Fruit fly (Drosophila melanogaster) whole organism, prepupa: ENCODE data around the gene Dok.
A peak's percentile ranks its signal among the peaks of the same experiment; 100 is the strongest.

Experiments
- CG10631 ChIP-seq: fragments of 200-800 bp; sonication (Bioruptor generic); optimal IDR thresholded peaks from 2 replicates; lab custom pipeline; 2016; ENCODE audit warnings: missing biosample characterization, missing genetic modification characterization
- CG11294 ChIP-seq: fragments of 200-800 bp; sonication (Bioruptor generic); IDR thresholded peaks from 2 replicates; pipeline ENCODE4 v1.3.6; 2022; ENCODE audit warnings: missing biosample characterization, missing genetic modification characterization
- CG11902 ChIP-seq: fragments of 200-800 bp; sonication (Bioruptor generic); optimal IDR thresholded peaks from 3 replicates; lab custom pipeline; 2016; ENCODE audit warnings: missing biosample characterization, missing genetic modification characterization
- CG15336 ChIP-seq: fragments of 200-800 bp; sonication (Bioruptor generic); IDR thresholded peaks from 2 replicates; pipeline ENCODE4 v1.3.6; 2022; ENCODE audit warnings: missing biosample characterization, missing genetic modification characterization
- CG1621 ChIP-seq: fragments of 200-800 bp; sonication (Bioruptor generic); optimal IDR thresholded peaks from 3 replicates; lab custom pipeline; 2018; ENCODE audit warnings: missing biosample characterization, mild to moderate bottlenecking, missing genetic modification characterization
- CG3032 ChIP-seq: fragments of 200-800 bp; optimal IDR thresholded peaks from 2 replicates; lab custom pipeline; 2019; ENCODE audit warnings: missing biosample characterization, mild to moderate bottlenecking, missing genetic modification characterization, moderate library complexity
- CG31627 ChIP-seq: fragments of 200-800 bp; sonication (Bioruptor generic); optimal IDR thresholded peaks from 3 replicates; lab custom pipeline; 2016; ENCODE audit warnings: missing biosample characterization, missing genetic modification characterization
- CG32006 ChIP-seq: fragments of 200-800 bp; sonication (Bioruptor generic); optimal IDR thresholded peaks from 3 replicates; lab custom pipeline; 2017; ENCODE audit warnings: missing biosample characterization, mild to moderate bottlenecking, missing genetic modification characterization
- CG34406 ChIP-seq: fragments of 200-800 bp; sonication (Bioruptor generic); optimal IDR thresholded peaks from 3 replicates; lab custom pipeline; 2016; ENCODE audit warnings: missing biosample characterization, missing genetic modification characterization
- CG6163 ChIP-seq: fragments of 200-800 bp; sonication (Bioruptor generic); IDR thresholded peaks from 3 replicates; pipeline ENCODE4 v1.3.6; 2022; ENCODE audit warnings: missing biosample characterization, missing genetic modification characterization
- CG6276 ChIP-seq: fragments of 200-800 bp; sonication (Bioruptor generic); optimal IDR thresholded peaks from 2 replicates; lab custom pipeline; 2017; ENCODE audit warnings: missing biosample characterization, mild to moderate bottlenecking, missing genetic modification characterization
- CG6854 ChIP-seq: fragments of 200-800 bp; sonication (Bioruptor generic); optimal IDR thresholded peaks from 2 replicates; lab custom pipeline; 2017; ENCODE audit warnings: missing biosample characterization, mild to moderate bottlenecking, missing genetic modification characterization
- CG7368 ChIP-seq: fragments of 200-800 bp; sonication (Bioruptor generic); optimal IDR thresholded peaks from 3 replicates; lab custom pipeline; 2016; ENCODE audit warnings: missing biosample characterization, missing genetic modification characterization
- CG8119 ChIP-seq: fragments of 200-800 bp; sonication (Bioruptor generic); IDR thresholded peaks from 3 replicates; pipeline ENCODE4 v1.3.6; 2022; ENCODE audit warnings: missing biosample characterization, missing genetic modification characterization
- CG9139 ChIP-seq: fragments of 200-800 bp; sonication (Bioruptor generic); optimal IDR thresholded peaks from 3 replicates; lab custom pipeline; 2017; ENCODE audit warnings: missing biosample characterization, mild to moderate bottlenecking, missing genetic modification characterization
- Eip78C ChIP-seq: fragments of 200-800 bp; sonication (Bioruptor generic); peaks from one replicate; lab custom pipeline; 2016; ENCODE audit warnings: missing biosample characterization, missing genetic modification characterization
- Eip93F ChIP-seq: fragments of 200-800 bp; sonication (Bioruptor generic); optimal IDR thresholded peaks from 2 replicates; lab custom pipeline; 2016; ENCODE audit warnings: missing biosample characterization, mild to moderate bottlenecking, missing genetic modification characterization
- Ets21C ChIP-seq: fragments of 200-800 bp; sonication (Bioruptor generic); optimal IDR thresholded peaks from 3 replicates; lab custom pipeline; 2016; ENCODE audit warnings: missing biosample characterization, missing genetic modification characterization
- Hr38 ChIP-seq: sonication (Bioruptor generic); optimal IDR thresholded peaks from 2 replicates; lab custom pipeline; 2016; ENCODE audit warnings: missing biosample characterization, missing genetic modification characterization
- Hr39 ChIP-seq: fragments of 200-800 bp; sonication (Bioruptor generic); optimal IDR thresholded peaks from 2 replicates; lab custom pipeline; 2016; ENCODE audit warnings: missing biosample characterization, missing genetic modification characterization
- Hr4 ChIP-seq: fragments of 200-800 bp; sonication (Bioruptor generic); optimal IDR thresholded peaks from 3 replicates; lab custom pipeline; 2016; ENCODE audit warnings: missing biosample characterization, missing genetic modification characterization
- Met ChIP-seq: fragments of 200-800 bp; sonication (Bioruptor generic); optimal IDR thresholded peaks from 3 replicates; lab custom pipeline; 2016; ENCODE audit warnings: missing biosample characterization, missing genetic modification characterization
- OdsH ChIP-seq: fragments of 200-800 bp; sonication (Bioruptor generic); optimal IDR thresholded peaks from 3 replicates; lab custom pipeline; 2016; ENCODE audit warnings: missing biosample characterization, missing genetic modification characterization
- Smox ChIP-seq: fragments of 200-800 bp; sonication (Bioruptor generic); optimal IDR thresholded peaks from 3 replicates; lab custom pipeline; 2016; ENCODE audit warnings: missing biosample characterization, missing genetic modification characterization
- Sox102F ChIP-seq: fragments of 200-800 bp; sonication (Bioruptor generic); optimal IDR thresholded peaks from 2 replicates; lab custom pipeline; 2016; ENCODE audit warnings: missing biosample characterization, mild to moderate bottlenecking, missing genetic modification characterization
- Sox15 ChIP-seq: fragments of 200-800 bp; sonication (Bioruptor generic); optimal IDR thresholded peaks from 3 replicates; lab custom pipeline; 2016; ENCODE audit warnings: missing biosample characterization, missing genetic modification characterization
- acj6 ChIP-seq: fragments of 200-800 bp; sonication (Bioruptor generic); optimal IDR thresholded peaks from 3 replicates; lab custom pipeline; 2016; ENCODE audit warnings: missing biosample characterization, missing genetic modification characterization
- cyc ChIP-seq: fragments of 200-800 bp; sonication (Bioruptor generic); optimal IDR thresholded peaks from 3 replicates; lab custom pipeline; 2016; ENCODE audit warnings: missing biosample characterization, missing genetic modification characterization
- dsx ChIP-seq: fragments of 200-800 bp; optimal IDR thresholded peaks from 3 replicates; lab custom pipeline; 2019; ENCODE audit warnings: missing biosample characterization, mild to moderate bottlenecking, missing genetic modification characterization, moderate library complexity; ENCODE audit not compliant: poor library complexity, severe bottlenecking
- eg ChIP-seq: fragments of 200-800 bp; sonication (Bioruptor generic); IDR thresholded peaks from 3 replicates; pipeline ENCODE4 v1.3.6; 2022; ENCODE audit warnings: missing biosample characterization, missing genetic modification characterization
- esn ChIP-seq: fragments of 200-800 bp; sonication (Bioruptor generic); optimal IDR thresholded peaks from 2 replicates; lab custom pipeline; 2016; ENCODE audit warnings: missing biosample characterization, mild to moderate bottlenecking, missing genetic modification characterization, moderate library complexity
- fkh ChIP-seq: fragments of 200-800 bp; sonication (Bioruptor generic); optimal IDR thresholded peaks from 3 replicates; lab custom pipeline; 2017; ENCODE audit warnings: missing biosample characterization, mild to moderate bottlenecking, missing genetic modification characterization, moderate library complexity
- lz ChIP-seq: fragments of 200-800 bp; sonication (Bioruptor generic); optimal IDR thresholded peaks from 3 replicates; lab custom pipeline; 2016; ENCODE audit warnings: missing biosample characterization, missing genetic modification characterization
- pdm3 ChIP-seq: fragments of 200-800 bp; sonication (Bioruptor generic); optimal IDR thresholded peaks from 3 replicates; lab custom pipeline; 2016; ENCODE audit warnings: missing biosample characterization, missing genetic modification characterization
- spab ChIP-seq: fragments of 200-800 bp; sonication (Bioruptor generic); optimal IDR thresholded peaks from 2 replicates; lab custom pipeline; 2017; ENCODE audit warnings: missing biosample characterization, mild to moderate bottlenecking, missing genetic modification characterization, missing genetic modification reagents
- ss ChIP-seq, 2 experiments: fragments of 200-800 bp; sonication (Bioruptor generic); optimal IDR thresholded peaks; 2 replicates in 1 of 2; 3 replicates in 1 of 2; lab custom pipeline; 2017 to 2018; ENCODE audit warnings: mild to moderate bottlenecking in 2 of 2, missing biosample characterization in 2 of 2, missing genetic modification characterization in 2 of 2, moderate library complexity in 1 of 2
- svp ChIP-seq: fragments of 200-800 bp; sonication (Bioruptor generic); peaks from one replicate; lab custom pipeline; 2016; ENCODE audit warnings: missing biosample characterization, missing genetic modification characterization
- topi ChIP-seq: fragments of 200-800 bp; sonication (Bioruptor generic); optimal IDR thresholded peaks from 3 replicates; lab custom pipeline; 2016; ENCODE audit warnings: missing biosample characterization, missing genetic modification characterization
- vri ChIP-seq: fragments of 200-800 bp; sonication (Bioruptor generic); optimal IDR thresholded peaks from 3 replicates; lab custom pipeline; 2016; ENCODE audit warnings: missing biosample characterization, mild to moderate bottlenecking, missing genetic modification characterization

Gene Dok

dm6 chrX:7285995-7286985 lies 37.7 kb upstream of the Dok start, which contains the start of gene CG2059:
Gene CG2059, plus strand, starts transcription at chrX:7286358.
- TF ChIP-seq vri (peak; percentile 99), CG9139 (GFP tag; lab: Kevin White, UChicago) (no peak), CG34406 (GFP tag; lab: Kevin White, UChicago) (peak; percentile 19), pdm3 (GFP tag; lab: Kevin White, UChicago) (peak; percentile 41), Eip93F (GFP tag; lab: Kevin White, UChicago) (peak; percentile 29), dsx (GFP tag; lab: Kevin White, UChicago) (no peak), cyc (GFP tag; lab: Kevin White, UChicago) (peak; percentile 42), Hr4 (GFP tag; lab: Kevin White, UChicago) (peak; percentile 37), CG11902 (GFP tag; lab: Kevin White, UChicago) (peak; percentile 6), CG15336 (peak; percentile 14; the same call in 1 of the 2 replicates), acj6 (GFP tag; lab: Kevin White, UChicago) (peak; percentile 15), Smox (peak; percentile 56), Met (GFP tag; lab: Kevin White, UChicago) (peak; percentile 7), Hr39 (peak; percentile 45), svp (peak; percentile 83), CG31627 (peak; percentile 43), CG6276 (GFP tag; lab: Kevin White, UChicago) (peak; percentile 53), Ets21C (GFP tag; lab: Kevin White, UChicago) (peak; percentile 6), ss (GFP tag; optimal IDR thresholded peaks at IDR 0.05; lab: Kevin White, UChicago) (no peak), CG3032 (tag; lab: Kevin White, UChicago) (peak; percentile 11), OdsH (GFP tag; lab: Kevin White, UChicago) (peak; percentile 42), Eip78C (GFP tag; lab: Kevin White, UChicago) (peak; percentile 75), CG11294 (GFP tag; lab: Robert Waterston, UW) (no peak; the same call in 1 of the 2 replicates), topi (GFP tag; lab: Kevin White, UChicago) (peak; percentile 22), lz (GFP tag; lab: Kevin White, UChicago) (peak; percentile 54), Sox102F (peak; percentile 27), CG6163 (peak; percentile 36; the same call in 1 of the 3 replicates), esn (GFP tag; lab: Kevin White, UChicago) (peak; percentile 35), CG7368 (GFP tag; lab: Kevin White, UChicago) (no peak), CG6854 (GFP tag; lab: Kevin White, UChicago) (peak; percentile 56), Hr38 (no peak), Sox15 (peak; percentile 12), CG32006 (GFP tag; lab: Kevin White, UChicago) (no peak), CG1621 (tag; lab: Kevin White, UChicago) (peak; percentile 41), CG10631 (GFP tag; lab: Kevin White, UChicago) (peak; percentile 28), CG8119 (GFP tag; lab: Robert Waterston, UW) (peak; percentile 29; the same call in 1 of the 3 replicates), spab (GFP tag; lab: Kevin White, UChicago) (no peak), fkh (GFP tag; lab: Kevin White, UChicago) (peak; percentile 100), eg (GFP tag; lab: Robert Waterston, UW) (peak; percentile 32; the same call in 2 of the 3 replicates)
